Fruit fly (Drosophila melanogaster): ENCODE data around the gene Npc2e.

The Npc2e gene

dm6 chr3R:10084179-10084647, 31.1 kb downstream of the Npc2e start (continued):
- TF ChIP-seq Optix (GFP tag; IDR thresholded peaks at IDR 0.05) (0 out of 3 replicates have a peak, but pooled peaks have one; percentile 34), zen (tag; optimal IDR thresholded peaks at IDR 0.05) (no peak)

- TF ChIP-seq CG3163 (GFP tag; optimal IDR thresholded peaks at IDR 0.05) = no peak
- no peak for TF ChIP-seq dmrt11E (tag; optimal IDR thresholded peaks at IDR 0.05)
- TF ChIP-seq CG15073 (GFP tag; optimal IDR thresholded peaks at IDR 0.05) = no peak
- TF ChIP-seq pfk (GFP tag; optimal IDR thresholded peaks at IDR 0.05) = no peak
- no peak for TF ChIP-seq klu (GFP tag; IDR thresholded peaks at IDR 0.05)
- TF ChIP-seq CHES-1-like (GFP tag; optimal IDR thresholded peaks at IDR 0.05) = no peak
- TF ChIP-seq Bdp1 (GFP tag; optimal IDR thresholded peaks at IDR 0.05) = no peak
- peak; percentile 68 for TF ChIP-seq schlank (tag; optimal IDR thresholded peaks at IDR 0.05)
- TF ChIP-seq CG18619 (GFP tag; optimal IDR thresholded peaks at IDR 0.05) = peak; percentile 56
- TF ChIP-seq slou (GFP tag; optimal IDR thresholded peaks at IDR 0.05) = no peak
- TF ChIP-seq CG6254 (GFP tag; optimal IDR thresholded peaks at IDR 0.05) = no peak
- TF ChIP-seq CG7745 (tag; optimal IDR thresholded peaks at IDR 0.05) = no peak
- peak; percentile 67 for TF ChIP-seq CG14014 (GFP tag; IDR thresholded peaks at IDR 0.05)
- peak; percentile 79 for TF ChIP-seq lilli (GFP tag; optimal IDR thresholded peaks at IDR 0.05)
- TF ChIP-seq dan (GFP tag; IDR thresholded peaks at IDR 0.05) = no peak
- TF ChIP-seq eyg (GFP tag; optimal IDR thresholded peaks at IDR 0.05) = peak; percentile 9
- no peak for TF ChIP-seq repo (GFP tag; optimal IDR thresholded peaks at IDR 0.05)
- 0 out of 3 replicates have a peak, but pooled peaks have one; percentile 45 for TF ChIP-seq H15 (GFP tag; IDR thresholded peaks at IDR 0.05)
- TF ChIP-seq CG34224 (GFP tag; IDR thresholded peaks at IDR 0.05; ENCODE audit: partially characterized antibody) = no peak
- peak; percentile 26 for TF ChIP-seq Bteb2 (GFP tag; optimal IDR thresholded peaks at IDR 0.05)
- TF ChIP-seq Dip3 (GFP tag; optimal IDR thresholded peaks at IDR 0.05) = peak; percentile 71
- TF ChIP-seq HHEX (GFP tag; optimal IDR thresholded peaks at IDR 0.05) = peak; percentile 47
- peak; percentile 68 for TF ChIP-seq Fer3 (tag; optimal IDR thresholded peaks at IDR 0.05)
- no peak for TF ChIP-seq vnd (GFP tag; IDR thresholded peaks at IDR 0.05; ENCODE audit: partially characterized antibody)
- peak; percentile 16 for TF ChIP-seq CG3995 (GFP tag; optimal IDR thresholded peaks at IDR 0.05)
- peak; percentile 28 for TF ChIP-seq CG9876 (GFP tag; optimal IDR thresholded peaks at IDR 0.05)
- peak; percentile 39; the same call in 1 of the 2 replicates for TF ChIP-seq CG10366 (GFP tag; IDR thresholded peaks at IDR 0.05)
- TF ChIP-seq cas (GFP tag; IDR thresholded peaks at IDR 0.05) = no peak
- peak; percentile 34 to 37 for TF ChIP-seq Hr51 (GFP tag; optimal IDR thresholded peaks at IDR 0.05)
- TF ChIP-seq CG7963 (GFP tag; IDR thresholded peaks at IDR 0.05; ENCODE audit: partially characterized antibody) = no peak
- peak; percentile 33 for TF ChIP-seq Hsf (GFP tag; optimal IDR thresholded peaks at IDR 0.05)
- TF ChIP-seq tna (GFP tag; IDR thresholded peaks at IDR 0.05; ENCODE audit: partially characterized antibody) = no peak
- TF ChIP-seq wdn (GFP tag; IDR thresholded peaks at IDR 0.05) = peak; percentile 70
- TF ChIP-seq CG8478 (optimal IDR thresholded peaks at IDR 0.05) = no peak
- no peak for TF ChIP-seq seq (GFP tag; IDR thresholded peaks at IDR 0.05)
- TF ChIP-seq CG7372 (GFP tag; IDR thresholded peaks at IDR 0.05) = no peak
- TF ChIP-seq Rx (GFP tag; IDR thresholded peaks at IDR 0.05) = no peak
- TF ChIP-seq cwo (GFP tag; optimal IDR thresholded peaks at IDR 0.05) = peak; percentile 68
- peak; percentile 87 for TF ChIP-seq lbe (GFP tag; optimal IDR thresholded peaks at IDR 0.05)
- peak; percentile 90 for TF ChIP-seq slbo (GFP tag; IDR thresholded peaks at IDR 0.05)
- no peak for TF ChIP-seq salm (tag; optimal IDR thresholded peaks at IDR 0.05)
- no peak for TF ChIP-seq CG33213 (GFP tag; optimal IDR thresholded peaks at IDR 0.05)
- TF ChIP-seq hbn (GFP tag; IDR thresholded peaks at IDR 0.05; ENCODE audit: partially characterized antibody) = no peak
- TF ChIP-seq CG6683 (GFP tag; optimal IDR thresholded peaks at IDR 0.05) = no peak
- peak; percentile 66 for TF ChIP-seq Taf1 (GFP tag; IDR thresholded peaks at IDR 0.05)
- TF ChIP-seq Pdp1 (GFP tag; optimal IDR thresholded peaks at IDR 0.05) = peak; percentile 8 to 27
- no peak for TF ChIP-seq sna (GFP tag; IDR thresholded peaks at IDR 0.05; ENCODE audit: partially characterized antibody)
These were observed 31.8 kb downstream of the Npc2e start for dm6 chr3R:10084914-10085313.
